Worm (Caenorhabditis elegans): ENCODE measurements around the gene rcq-5.

DNA sequence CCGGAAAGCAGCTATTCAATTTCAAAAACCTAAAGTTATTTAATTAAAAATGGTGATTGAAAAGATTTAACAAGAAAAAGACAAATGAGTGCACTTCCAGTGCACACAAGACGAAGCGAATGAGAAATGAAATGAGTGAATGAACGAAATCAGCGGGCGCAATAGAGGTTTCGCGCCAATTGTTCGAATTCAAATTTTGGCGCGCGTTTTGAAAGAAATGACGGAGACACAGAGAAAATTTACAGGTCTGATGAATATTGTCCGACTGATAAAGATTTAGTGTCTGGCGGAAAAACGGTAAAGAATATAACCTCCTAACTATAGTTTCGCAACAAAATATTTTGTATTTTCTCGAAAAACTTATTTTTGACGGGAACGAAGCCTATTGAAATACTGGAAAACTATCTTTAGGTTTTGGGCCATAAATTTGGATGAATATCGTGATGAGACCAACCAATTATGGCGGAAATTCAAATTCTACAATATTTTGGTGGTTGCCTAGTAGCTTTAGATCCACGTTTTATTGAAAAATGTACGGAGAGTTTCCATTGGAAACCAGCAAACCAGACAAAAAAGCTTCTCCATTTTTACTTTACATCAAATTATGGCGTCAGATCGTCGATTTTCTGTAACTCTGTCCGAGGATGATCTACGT is 37.8 kb upstream of the rcq-5 start, which contains the start of gene C03C10.7:
- TF ChIP-seq snpc-4 (tag; optimal IDR thresholded peaks at IDR 0.05): no peak
- TF ChIP-seq hlh-1 (tag; optimal IDR thresholded peaks at IDR 0.05): no peak
- TF ChIP-seq lsy-2 (tag; optimal IDR thresholded peaks at IDR 0.05): no peak
- TF ChIP-seq flh-1 (GFP tag; optimal IDR thresholded peaks at IDR 0.05): no peak
- TF ChIP-seq lin-13 (tag; optimal IDR thresholded peaks at IDR 0.05): no peak
- TF ChIP-seq elt-1 (tag; optimal IDR thresholded peaks at IDR 0.05; ENCODE audit: borderline replicate concordance, insufficient read depth): no peak
- no peak for TF ChIP-seq pha-4 (tag; optimal IDR thresholded peaks at IDR 0.05)
- no peak for TF ChIP-seq M03D4.4 (tag; optimal IDR thresholded peaks at IDR 0.05)
- no peak for TF ChIP-seq nhr-28 (tag; optimal IDR thresholded peaks at IDR 0.05)
- TF ChIP-seq nhr-76 (tag; optimal IDR thresholded peaks at IDR 0.05): no peak
- TF ChIP-seq nhr-237 (tag; optimal IDR thresholded peaks at IDR 0.05): no peak
- TF ChIP-seq ces-1 (GFP tag; optimal IDR thresholded peaks at IDR 0.05): no peak
- TF ChIP-seq ceh-83 (GFP tag; optimal IDR thresholded peaks at IDR 0.05): no peak

Data from whole organism, mixed stage, embryonic.